Fruit fly (Drosophila melanogaster) whole organism, adult: ENCODE results near the gene CG7497.
A peak's percentile ranks its signal among the peaks of the same experiment; 100 is the strongest.

Experiments used
- CG11617 ChIP-seq: fragments of 200-800 bp; sonication (Bioruptor generic); optimal IDR thresholded peaks from 2 replicates; lab custom pipeline; 2017; ENCODE audit warnings: mild to moderate bottlenecking, missing biosample characterization, missing genetic modification reagents, missing genetic modification characterization
- CG12768 ChIP-seq: fragments of 200-800 bp; sonication (Bioruptor generic); optimal IDR thresholded peaks from 2 replicates; lab custom pipeline; 2017; ENCODE audit warnings: missing biosample characterization, missing genetic modification characterization, mild to moderate bottlenecking, moderate library complexity, missing genetic modification reagents
- CG14711 ChIP-seq: fragments of 200-800 bp; sonication (Bioruptor generic); optimal IDR thresholded peaks from 2 replicates; lab custom pipeline; 2018; ENCODE audit warnings: missing biosample characterization, mild to moderate bottlenecking, missing genetic modification characterization, moderate library complexity
- CG1620 ChIP-seq: fragments of 200-800 bp; sonication (Bioruptor generic); optimal IDR thresholded peaks from 2 replicates; lab custom pipeline; 2016; ENCODE audit warnings: missing biosample characterization, missing genetic modification characterization
- CG5204 ChIP-seq: fragments of 200-800 bp; sonication (Bioruptor generic); optimal IDR thresholded peaks from 2 replicates; lab custom pipeline; 2016; ENCODE audit warnings: missing biosample characterization, missing genetic modification characterization
- CG7045 ChIP-seq: fragments of 200-800 bp; sonication (Bioruptor generic); optimal IDR thresholded peaks from 2 replicates; lab custom pipeline; 2017; ENCODE audit warnings: missing biosample characterization, mild to moderate bottlenecking, missing genetic modification characterization
- CG7101 ChIP-seq: fragments of 200-800 bp; sonication (Bioruptor generic); optimal IDR thresholded peaks from 2 replicates; lab custom pipeline; 2018; ENCODE audit warnings: missing biosample characterization, mild to moderate bottlenecking, missing genetic modification characterization, moderate library complexity
- Clk ChIP-seq: fragments of 200-800 bp; sonication (Bioruptor generic); optimal IDR thresholded peaks from 2 replicates; lab custom pipeline; 2017; ENCODE audit warnings: missing biosample characterization, missing genetic modification characterization
- Hr96 ChIP-seq: fragments of 200-800 bp; sonication (Bioruptor generic); optimal IDR thresholded peaks from 2 replicates; lab custom pipeline; 2016; ENCODE audit warnings: missing biosample characterization, missing genetic modification characterization
- Mnt ChIP-seq: fragments of 200-800 bp; sonication (Bioruptor generic); optimal IDR thresholded peaks from 2 replicates; lab custom pipeline; 2016; ENCODE audit warnings: missing biosample characterization, mild to moderate bottlenecking, missing genetic modification characterization
- bab1 ChIP-seq: fragments of 200-800 bp; sonication (Bioruptor generic); optimal IDR thresholded peaks from 3 replicates; lab custom pipeline; 2019; ENCODE audit warnings: missing biosample characterization, mild to moderate bottlenecking, missing genetic modification characterization, moderate library complexity
- pad ChIP-seq: fragments of 200-800 bp; sonication (Bioruptor generic); optimal IDR thresholded peaks from 3 replicates; lab custom pipeline; 2017; ENCODE audit warnings: missing biosample characterization, missing genetic modification characterization, mild to moderate bottlenecking, moderate library complexity, missing genetic modification reagents
- tj ChIP-seq: fragments of 200-800 bp; sonication (Bioruptor generic); optimal IDR thresholded peaks from 3 replicates; lab custom pipeline; 2017; ENCODE audit warnings: missing biosample characterization, mild to moderate bottlenecking, missing genetic modification characterization, moderate library complexity
- toe ChIP-seq: fragments of 200-800 bp; sonication (Bioruptor generic); optimal IDR thresholded peaks from 2 replicates; lab custom pipeline; 2016; ENCODE audit warnings: missing biosample characterization, missing genetic modification characterization

DNA sequence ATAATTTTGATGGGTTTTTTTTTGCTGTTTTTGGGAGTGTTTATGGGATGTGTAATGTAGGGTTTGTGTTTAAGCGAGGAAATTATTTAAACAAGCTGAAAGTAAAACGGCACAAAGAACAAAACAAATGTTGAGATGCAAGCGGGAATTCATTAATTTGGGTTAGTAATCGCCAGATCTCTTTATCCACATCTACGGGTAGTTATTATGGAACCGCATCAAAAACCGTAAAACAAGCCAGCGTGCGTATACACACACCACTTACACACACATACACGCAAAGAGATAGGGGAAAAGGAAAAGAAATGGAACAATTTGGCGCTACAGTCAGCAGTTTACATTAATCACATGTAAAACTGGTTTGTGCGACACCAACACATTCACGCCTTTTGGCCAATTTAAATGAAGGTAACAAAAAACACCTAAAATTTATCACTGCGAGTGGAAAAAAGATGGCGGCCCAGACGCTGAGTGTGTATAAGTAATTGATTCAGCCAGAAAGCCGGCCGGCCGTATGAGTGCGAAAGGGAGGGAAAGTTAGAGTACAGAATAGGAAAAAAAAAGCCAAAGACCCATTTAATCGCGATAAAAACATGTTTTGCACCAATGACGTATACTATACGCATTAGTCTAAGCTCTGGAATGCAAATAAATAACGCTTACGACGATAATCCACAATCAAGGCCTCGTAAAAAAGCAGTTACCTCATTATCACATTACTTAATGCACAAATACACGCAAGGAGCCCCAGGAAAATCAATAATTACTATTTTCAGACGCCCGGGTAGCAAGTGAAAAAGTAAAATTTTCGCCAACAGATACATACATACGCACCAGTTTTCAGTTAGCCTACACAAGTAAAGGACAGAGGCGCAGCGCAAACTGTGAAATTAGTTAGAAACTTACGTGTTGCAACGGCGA, 11.0 kb downstream of the CG7497 start:
- TF ChIP-seq CG1620: no peak
- no peak for TF ChIP-seq toe
- TF ChIP-seq tj: peak; percentile 94
- no peak for TF ChIP-seq CG5204
- no peak for TF ChIP-seq Clk (GFP tag; lab: Kevin White, UChicago)
- TF ChIP-seq Hr96: no peak
- peak; percentile 95 for TF ChIP-seq pad (GFP tag; lab: Kevin White, UChicago)
- no peak for TF ChIP-seq CG7101
- TF ChIP-seq CG7045 (GFP tag; lab: Kevin White, UChicago): no peak
- TF ChIP-seq CG14711: no peak
- TF ChIP-seq CG11617: no peak
- TF ChIP-seq CG12768 (GFP tag; lab: Kevin White, UChicago): peak; percentile 20
- peak; percentile 53 for TF ChIP-seq bab1 (GFP tag; lab: Kevin White, UChicago)
- peak; percentile 49 for TF ChIP-seq Mnt
